Worm (Caenorhabditis elegans) whole organism, late embryonic: ENCODE data around the gene C07G1.6.

Experiments
- C08G9.2 ChIP-seq: sonication (generic microtip); optimal IDR thresholded peaks from 2 replicates; lab custom pipeline; 2016; ENCODE audit warnings: mild to moderate bottlenecking, missing genetic modification characterization, moderate library complexity, missing compliant biosample characterization
- F13H6.1 ChIP-seq: sonication (generic microtip); optimal IDR thresholded peaks from 2 replicates; lab custom pipeline; 2016; ENCODE audit warnings: missing genetic modification characterization, missing compliant biosample characterization
- K02D7.2 ChIP-seq: sonication (generic microtip); optimal IDR thresholded peaks from 2 replicates; lab custom pipeline; 2017; ENCODE audit warnings: mild to moderate bottlenecking, missing genetic modification characterization, missing compliant biosample characterization
- Y22D7AL.16 ChIP-seq: sonication (generic microtip); optimal IDR thresholded peaks from 2 replicates; lab custom pipeline; 2016; ENCODE audit warnings: missing genetic modification characterization, missing compliant biosample characterization
- ahr-1 ChIP-seq: sonication (generic microtip); optimal IDR thresholded peaks from 2 replicates; lab custom pipeline; 2016; ENCODE audit warnings: missing genetic modification characterization, missing compliant biosample characterization
- ceh-14 ChIP-seq: sonication (generic microtip); optimal IDR thresholded peaks from 2 replicates; lab custom pipeline; 2016; ENCODE audit warnings: missing genotype, missing genetic modification characterization, missing compliant biosample characterization
- ceh-19 ChIP-seq: fragments of 200-800 bp; sonication (Bioruptor generic); optimal IDR thresholded peaks from 2 replicates; lab custom pipeline; 2018; ENCODE audit warnings: mild to moderate bottlenecking, missing genetic modification characterization, missing compliant biosample characterization
- ceh-24 ChIP-seq: sonication (generic microtip); optimal IDR thresholded peaks from 2 replicates; lab custom pipeline; 2016; ENCODE audit warnings: mild to moderate bottlenecking, missing genetic modification characterization, missing compliant biosample characterization
- ceh-30 ChIP-seq: fragments of 150-350 bp; optimal IDR thresholded peaks from 2 replicates; lab custom pipeline; 2014; ENCODE audit warnings: missing biosample characterization, missing genetic modification characterization
- ceh-31 ChIP-seq: sonication (generic microtip); optimal IDR thresholded peaks from 2 replicates; lab custom pipeline; 2016; ENCODE audit warnings: missing genetic modification characterization, missing compliant biosample characterization
- ceh-45 ChIP-seq: fragments of 200-800 bp; sonication (Bioruptor generic); IDR thresholded peaks from 2 replicates; pipeline ENCODE4 v1.3.6; 2022; ENCODE audit warnings: missing genetic modification reagents, missing genetic modification characterization, missing compliant biosample characterization
- ceh-48 ChIP-seq: sonication (generic microtip); optimal IDR thresholded peaks from 2 replicates; lab custom pipeline; 2016; ENCODE audit warnings: missing genetic modification characterization, inconsistent platforms, missing compliant biosample characterization
- ceh-9 ChIP-seq: sonication (generic microtip); optimal IDR thresholded peaks from 2 replicates; lab custom pipeline; 2016; ENCODE audit warnings: mild to moderate bottlenecking, missing genetic modification characterization, inconsistent platforms, missing compliant biosample characterization
- che-1 ChIP-seq: sonication (generic microtip); optimal IDR thresholded peaks from 2 replicates; lab custom pipeline; 2016; ENCODE audit warnings: mild to moderate bottlenecking, missing genetic modification characterization, missing compliant biosample characterization
- elt-2 ChIP-seq: sonication (generic microtip); optimal IDR thresholded peaks from 2 replicates; lab custom pipeline; 2016; ENCODE audit warnings: missing genetic modification reagents, missing genetic modification characterization, missing compliant biosample characterization
- ets-4 ChIP-seq: sonication (generic microtip); optimal IDR thresholded peaks from 2 replicates; lab custom pipeline; 2016; ENCODE audit warnings: missing genetic modification characterization, missing compliant biosample characterization
- fkh-10 ChIP-seq: fragments of 150-350 bp; optimal IDR thresholded peaks from 2 replicates; lab custom pipeline; 2014; ENCODE audit warnings: missing biosample characterization, missing genetic modification reagents, missing genetic modification characterization
- fkh-6 ChIP-seq: sonication (generic microtip); optimal IDR thresholded peaks from 2 replicates; lab custom pipeline; 2016; ENCODE audit warnings: missing genetic modification characterization, missing compliant biosample characterization
- gmeb-2 ChIP-seq: sonication (generic microtip); optimal IDR thresholded peaks from 2 replicates; lab custom pipeline; 2016; ENCODE audit warnings: missing genetic modification characterization, inconsistent platforms, missing compliant biosample characterization
- hlh-15 ChIP-seq: sonication (generic microtip); optimal IDR thresholded peaks from 2 replicates; lab custom pipeline; 2016; ENCODE audit warnings: missing genetic modification characterization, missing compliant biosample characterization
- hlh-30 ChIP-seq: sonication (generic microtip); optimal IDR thresholded peaks from 2 replicates; lab custom pipeline; 2017; ENCODE audit warnings: antibody characterized with exemption, missing genetic modification characterization, missing compliant biosample characterization; ENCODE audit not compliant: insufficient read depth
- hlh-6 ChIP-seq: sonication (generic microtip); optimal IDR thresholded peaks from 2 replicates; lab custom pipeline; 2016; ENCODE audit warnings: missing genotype, missing genetic modification characterization, missing compliant biosample characterization
- hlh-8 ChIP-seq: sonication (generic microtip); optimal IDR thresholded peaks from 2 replicates; lab custom pipeline; 2016; ENCODE audit warnings: missing genotype, missing genetic modification characterization, missing compliant biosample characterization
- lin-11 ChIP-seq: fragments of 200-800 bp; sonication (Bioruptor generic); optimal IDR thresholded peaks from 2 replicates; lab custom pipeline; 2018; ENCODE audit warnings: mild to moderate bottlenecking, missing genetic modification characterization, missing compliant biosample characterization
- madf-2 ChIP-seq: sonication (generic microtip); optimal IDR thresholded peaks from 2 replicates; lab custom pipeline; 2017; ENCODE audit warnings: missing genetic modification characterization, missing compliant biosample characterization
- nhr-232 ChIP-seq: sonication (generic microtip); optimal IDR thresholded peaks from 2 replicates; lab custom pipeline; 2016; ENCODE audit warnings: missing genetic modification characterization, missing compliant biosample characterization
- npax-4 ChIP-seq: sonication (generic microtip); optimal IDR thresholded peaks from 2 replicates; lab custom pipeline; 2016; ENCODE audit warnings: missing genetic modification characterization, missing compliant biosample characterization
- pag-3 ChIP-seq: sonication (generic microtip); optimal IDR thresholded peaks from 2 replicates; lab custom pipeline; 2016; ENCODE audit warnings: missing compliant biosample characterization, missing genetic modification characterization, borderline replicate concordance
- pat-9 ChIP-seq: fragments of 200-800 bp; sonication (Bioruptor generic); optimal IDR thresholded peaks from 2 replicates; lab custom pipeline; 2018; ENCODE audit warnings: mild to moderate bottlenecking, missing genetic modification characterization, moderate library complexity, missing compliant biosample characterization
- pax-1 ChIP-seq: fragments of 150-350 bp; optimal IDR thresholded peaks from 2 replicates; lab custom pipeline; 2014; ENCODE audit warnings: missing biosample characterization, missing genetic modification characterization
- pha-4 ChIP-seq: fragments of 150-350 bp; optimal IDR thresholded peaks from 2 replicates; lab custom pipeline; 2018; ENCODE audit warnings: missing biosample characterization, missing genetic modification reagents, missing genetic modification characterization
- sox-2 ChIP-seq: fragments of 200-800 bp; sonication (Bioruptor generic); IDR thresholded peaks from 2 replicates; pipeline ENCODE4 v1.3.6; 2022; ENCODE audit warnings: missing genetic modification reagents, missing genetic modification characterization, missing compliant biosample characterization
- sox-4 ChIP-seq: sonication (generic microtip); optimal IDR thresholded peaks from 2 replicates; lab custom pipeline; 2017; ENCODE audit warnings: mild to moderate bottlenecking, missing genetic modification characterization, inconsistent platforms, missing compliant biosample characterization
- tbx-7 ChIP-seq: sonication (generic microtip); optimal IDR thresholded peaks from 2 replicates; lab custom pipeline; 2016; ENCODE audit warnings: missing genotype, missing genetic modification characterization, missing compliant biosample characterization
- ttx-3 ChIP-seq: sonication (generic microtip); optimal IDR thresholded peaks from 2 replicates; lab custom pipeline; 2016; ENCODE audit warnings: missing genetic modification reagents, missing genetic modification characterization, missing compliant biosample characterization
- unc-3 ChIP-seq, 2 experiments: fragments of 200-800 bp in 1 of 2; sonication (Bioruptor generic) in 1 of 2; sonication (generic microtip) in 1 of 2; conservative IDR thresholded peaks in 1 of 2; optimal IDR thresholded peaks in 1 of 2; 2 replicates each; pipeline versions ENCODE4 v1.3.6 to Lab custom; 2016 to 2022; ENCODE audit warnings: missing compliant biosample characterization in 2 of 2, missing genetic modification characterization in 2 of 2, missing genetic modification reagents in 1 of 2
- unc-42 ChIP-seq: sonication (generic microtip); optimal IDR thresholded peaks from 2 replicates; lab custom pipeline; 2016; ENCODE audit warnings: missing genotype, missing genetic modification characterization, missing compliant biosample characterization
- zip-5 ChIP-seq: sonication (generic microtip); optimal IDR thresholded peaks from 2 replicates; lab custom pipeline; 2016; ENCODE audit warnings: missing genetic modification characterization, missing compliant biosample characterization
- ztf-16 ChIP-seq: sonication (generic microtip); optimal IDR thresholded peaks from 2 replicates; lab custom pipeline; 2017; ENCODE audit warnings: missing genetic modification characterization, missing compliant biosample characterization

C07G1.6 gene

DNA sequence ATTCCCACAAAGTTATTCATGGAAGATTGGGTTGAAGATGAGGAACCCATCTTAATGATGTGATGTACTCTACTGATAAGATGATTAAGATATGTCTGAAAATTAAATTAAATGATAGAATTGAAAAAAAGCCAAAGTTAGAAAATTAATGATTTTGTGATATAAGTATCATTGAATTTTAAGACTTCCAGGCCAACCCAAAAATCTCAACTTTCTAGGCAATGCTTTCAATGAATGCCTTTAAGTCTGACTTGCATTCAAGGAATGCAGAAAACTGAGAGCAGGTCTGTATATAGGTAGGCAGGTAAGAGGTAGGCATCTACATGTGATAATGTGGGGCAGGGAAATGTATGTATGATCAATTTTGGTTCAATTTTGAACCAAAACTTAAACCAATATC lies 9.8 kb upstream of the C07G1.6 start, which contains the start of gene ocr-2:
ocr-2 (minus strand) TSS at position 101 of the 400 bp plus-strand sequence.
- TF ChIP-seq pag-3 (no peak), elt-2 (tag; lab: Kevin White, UChicago) (no peak), hlh-15 (no peak), fkh-10 (GFP tag; lab: Kevin White, UChicago) (no peak), ceh-48 (tag; lab: Kevin White, UChicago) (no peak), npax-4 (no peak), lin-11 (tag; lab: Kevin White, UChicago) (no peak), ceh-24 (no peak), K02D7.2 (tag; lab: Kevin White, UChicago) (no peak), ceh-19 (GFP tag; lab: Kevin White, UChicago) (no peak), gmeb-2 (tag; lab: Kevin White, UChicago) (no peak), ttx-3 (tag; lab: Kevin White, UChicago) (no peak), sox-4 (tag; lab: Kevin White, UChicago) (no peak), ztf-16 (no peak), ets-4 (tag; lab: Kevin White, UChicago) (no peak), F13H6.1 (tag; lab: Kevin White, UChicago) (no peak), nhr-232 (tag; lab: Kevin White, UChicago) (no peak), hlh-8 (tag; lab: Kevin White, UChicago) (no peak), pat-9 (tag; lab: Kevin White, UChicago) (no peak), ceh-30 (no peak)

ce11 chrIV:8211747-8212146 lies 1.5 kb upstream of the C07G1.6 start, which contains the start of gene C07G1.7:
TSS of gene C07G1.7 (minus strand) at chrIV:8211847.
- TF ChIP-seq pha-4 (tag; lab: Kevin White, UChicago) (no peak), sox-2 (GFP tag; lab: Robert Waterston, UW) (no peak), ceh-30 (no peak), zip-5 (no peak)

- TF ChIP-seq ceh-9 (tag; lab: Kevin White, UChicago) (no peak), pax-1 (tag; lab: Kevin White, UChicago) (no peak), unc-3 (GFP tag; conservative IDR thresholded peaks at IDR 0.05; lab: Robert Waterston, UW) (no peak), unc-3 (tag; optimal IDR thresholded peaks at IDR 0.05; lab: Kevin White, UChicago) (no peak), C08G9.2 (no peak)
These were observed 1.3 kb downstream of the C07G1.6 start for ce11 chrIV:8208855-8209254.

ce11 chrIV:8206314-8206713 lies 3.9 kb downstream of the C07G1.6 start, which contains the start of gene svh-1:
TSS of gene svh-1 (plus strand) at chrIV:8206614.
- TF ChIP-seq zip-5, result no peak
- TF ChIP-seq ahr-1, result no peak
- TF ChIP-seq Y22D7AL.16 (tag; lab: Kevin White, UChicago), result no peak
- TF ChIP-seq hlh-6 (tag; lab: Kevin White, UChicago), result no peak
- TF ChIP-seq ceh-45 (GFP tag; lab: Robert Waterston, UW), result no peak
- TF ChIP-seq ceh-9 (tag; lab: Kevin White, UChicago), result no peak
- TF ChIP-seq fkh-6, result no peak
- TF ChIP-seq madf-2, result no peak
- TF ChIP-seq pha-4 (tag; lab: Kevin White, UChicago), result no peak
- TF ChIP-seq ztf-16, result no peak
- no peak for TF ChIP-seq che-1 (tag; lab: Kevin White, UChicago)
- no peak for TF ChIP-seq tbx-7 (tag; lab: Kevin White, UChicago)
- TF ChIP-seq hlh-30 (tag; lab: Kevin White, UChicago), result no peak
- TF ChIP-seq npax-4, result no peak
- no peak for TF ChIP-seq K02D7.2 (tag; lab: Kevin White, UChicago)
- no peak for TF ChIP-seq ceh-31 (tag; lab: Kevin White, UChicago)
- no peak for TF ChIP-seq unc-42 (tag; lab: Kevin White, UChicago)
- no peak for TF ChIP-seq ceh-14
- no peak for TF ChIP-seq gmeb-2 (tag; lab: Kevin White, UChicago)
